Worm (Caenorhabditis elegans): ENCODE results near the gene ceh-1.

DNA sequence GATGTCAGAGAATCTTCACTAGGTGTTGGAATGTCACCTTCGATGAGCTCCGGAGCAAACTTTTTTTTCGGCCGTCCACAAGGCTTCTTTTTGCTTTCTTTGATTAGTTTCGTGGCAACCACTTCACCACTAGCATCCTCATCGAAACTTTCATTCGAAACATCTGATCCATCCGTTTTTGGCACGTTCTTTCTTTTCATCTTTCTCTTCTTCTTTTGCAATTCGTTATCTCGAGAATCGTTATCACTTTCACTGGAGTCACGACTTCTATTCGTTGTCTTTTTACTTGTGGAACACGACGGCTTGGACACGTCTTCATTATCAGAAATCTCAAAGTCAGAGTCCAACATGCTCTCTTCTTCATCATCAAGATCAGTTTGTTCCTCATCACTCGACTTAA is 49.8 kb downstream of the ceh-1 start:
- TF ChIP-seq nfya-1 (tag; optimal IDR thresholded peaks at IDR 0.05; ENCODE audit: insufficient read depth) (no peak), ceh-16 (tag; optimal IDR thresholded peaks at IDR 0.05) (no peak)

Data from whole organism, L3 larva.